Fruit fly (Drosophila melanogaster): ENCODE data around the gene Alr.

DNA sequence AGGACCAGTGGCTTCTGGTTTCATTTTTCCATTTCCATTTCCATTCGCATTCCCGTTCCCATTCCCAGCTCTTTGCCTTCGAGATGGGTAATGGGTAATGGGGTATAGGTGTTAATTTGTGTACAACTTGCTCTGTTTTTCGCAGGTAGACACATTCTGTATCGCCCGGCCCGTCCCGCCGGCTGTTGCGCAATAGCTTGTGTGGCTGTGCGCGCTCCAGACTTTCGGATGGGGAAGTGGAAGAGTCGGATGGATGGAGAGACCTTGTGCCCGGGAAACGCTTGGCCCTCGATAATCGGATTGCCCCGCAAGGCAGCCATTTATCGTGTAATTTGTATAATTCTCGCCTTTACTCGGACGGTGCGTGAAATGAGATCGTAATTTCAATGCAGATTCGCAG lies 5.6 kb downstream of the Alr start:
- TF ChIP-seq psq (optimal IDR thresholded peaks at IDR 0.05) (no peak), insv (optimal IDR thresholded peaks at IDR 0.05) (no peak), Sin3A (optimal IDR thresholded peaks at IDR 0.05) (no peak), Myc (optimal IDR thresholded peaks at IDR 0.05) (no peak), h (optimal IDR thresholded peaks at IDR 0.05) (no peak)

Data from Kc167 (cell line).